Worm (Caenorhabditis elegans): ENCODE measurements around the gene npr-38.

Gene npr-38

DNA sequence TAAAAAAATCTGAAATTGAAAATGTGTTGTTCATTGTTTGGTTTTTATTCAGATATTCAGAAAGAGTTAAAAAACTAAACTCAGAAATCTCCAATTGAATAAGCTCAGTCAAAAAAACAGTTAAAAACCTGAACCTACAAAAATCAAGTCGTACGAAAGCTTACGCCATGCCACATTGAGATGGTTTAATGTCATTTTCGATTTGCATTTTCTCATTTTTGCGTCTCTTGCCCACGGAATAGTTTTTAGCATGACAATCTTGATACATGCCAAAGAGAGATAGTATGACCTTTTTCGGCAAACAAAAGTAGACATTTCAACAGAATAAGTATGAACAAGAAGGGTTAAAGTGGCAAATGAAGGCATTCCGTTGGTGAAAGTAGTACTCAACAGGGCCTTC, 30.5 kb upstream of the npr-38 start:
- TF ChIP-seq mep-1 (tag; optimal IDR thresholded peaks at IDR 0.05) = no peak
- TF ChIP-seq nhr-237 (tag; optimal IDR thresholded peaks at IDR 0.05) = no peak
- no peak for TF ChIP-seq unc-120 (tag; optimal IDR thresholded peaks at IDR 0.05; ENCODE audit: poor library complexity, severe bottlenecking)
- no peak for TF ChIP-seq lin-32 (GFP tag; optimal IDR thresholded peaks at IDR 0.05)
- no peak for TF ChIP-seq mls-2 (tag; optimal IDR thresholded peaks at IDR 0.05)
- no peak for TF ChIP-seq ztf-11 (tag; optimal IDR thresholded peaks at IDR 0.05)
- TF ChIP-seq nhr-12 (tag; optimal IDR thresholded peaks at IDR 0.05) = no peak
- no peak for TF ChIP-seq flh-1 (GFP tag; optimal IDR thresholded peaks at IDR 0.05)
- no peak for TF ChIP-seq nhr-2 (tag; optimal IDR thresholded peaks at IDR 0.05)
- no peak for TF ChIP-seq unc-39 (tag; optimal IDR thresholded peaks at IDR 0.05)
- no peak for TF ChIP-seq nhr-28 (tag; optimal IDR thresholded peaks at IDR 0.05)
- no peak for TF ChIP-seq ces-1 (GFP tag; optimal IDR thresholded peaks at IDR 0.05)
- no peak for TF ChIP-seq M03D4.4 (tag; optimal IDR thresholded peaks at IDR 0.05)
- TF ChIP-seq ceh-39 (tag; optimal IDR thresholded peaks at IDR 0.05) = no peak
- TF ChIP-seq bed-3 (GFP tag; optimal IDR thresholded peaks at IDR 0.05) = no peak
- TF ChIP-seq snpc-4 (tag; optimal IDR thresholded peaks at IDR 0.05) = no peak
- no peak for TF ChIP-seq hlh-1 (tag; optimal IDR thresholded peaks at IDR 0.05)

DNA sequence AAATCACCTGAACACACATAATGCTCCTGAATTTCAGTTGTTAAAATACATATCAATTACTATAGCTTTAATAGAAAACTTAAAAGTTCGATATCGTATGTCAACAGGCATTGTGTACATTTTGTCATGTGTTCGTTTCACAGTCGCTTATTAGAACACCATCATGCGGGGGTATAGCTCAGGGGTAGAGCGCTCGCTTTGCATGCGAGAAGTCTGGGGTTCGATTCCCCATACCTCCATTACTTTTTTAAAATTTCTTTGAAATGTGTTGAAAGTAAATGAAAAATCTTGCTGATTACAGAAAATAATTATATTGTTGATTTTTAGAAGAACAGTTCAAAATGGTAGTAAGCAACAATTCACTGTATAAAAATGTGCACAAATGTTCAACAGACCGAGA, 25.3 kb upstream of the npr-38 start:
- TF ChIP-seq M03D4.4 (tag; optimal IDR thresholded peaks at IDR 0.05) = peak; percentile 65
- no peak for TF ChIP-seq unc-39 (tag; optimal IDR thresholded peaks at IDR 0.05)
- no peak for TF ChIP-seq tbx-8 (GFP tag; optimal IDR thresholded peaks at IDR 0.05)
- TF ChIP-seq unc-62 (GFP tag; optimal IDR thresholded peaks at IDR 0.05) = no peak
- peak; percentile 70 for TF ChIP-seq ceh-83 (GFP tag; optimal IDR thresholded peaks at IDR 0.05)
- TF ChIP-seq ham-2 (GFP tag; optimal IDR thresholded peaks at IDR 0.05) = peak; percentile 14
- TF ChIP-seq sptf-1 (tag; optimal IDR thresholded peaks at IDR 0.05) = peak; percentile 63
- peak; percentile 48 for TF ChIP-seq sem-2 (GFP tag; optimal IDR thresholded peaks at IDR 0.05)
- peak; percentile 52 for TF ChIP-seq cnd-1 (tag; optimal IDR thresholded peaks at IDR 0.05)
- no peak for TF ChIP-seq ces-1 (GFP tag; optimal IDR thresholded peaks at IDR 0.05)
- TF ChIP-seq bed-3 (GFP tag; optimal IDR thresholded peaks at IDR 0.05) = peak; percentile 38
- TF ChIP-seq ceh-43 (GFP tag; optimal IDR thresholded peaks at IDR 0.05) = no peak
- TF ChIP-seq flh-1 (GFP tag; optimal IDR thresholded peaks at IDR 0.05) = peak; percentile 10
- TF ChIP-seq lin-32 (GFP tag; optimal IDR thresholded peaks at IDR 0.05) = no peak
- no peak for TF ChIP-seq nhr-12 (tag; optimal IDR thresholded peaks at IDR 0.05)
- peak; percentile 15 for TF ChIP-seq mls-2 (tag; optimal IDR thresholded peaks at IDR 0.05)
- no peak for TF ChIP-seq nhr-76 (tag; optimal IDR thresholded peaks at IDR 0.05)
- TF ChIP-seq mab-5 (tag; optimal IDR thresholded peaks at IDR 0.05) = no peak
- no peak for TF ChIP-seq nhr-237 (tag; optimal IDR thresholded peaks at IDR 0.05)
- TF ChIP-seq elt-1 (tag; optimal IDR thresholded peaks at IDR 0.05; ENCODE audit: borderline replicate concordance, insufficient read depth) = no peak
- TF ChIP-seq drap-1 (GFP tag; optimal IDR thresholded peaks at IDR 0.05) = peak; percentile 48

DNA sequence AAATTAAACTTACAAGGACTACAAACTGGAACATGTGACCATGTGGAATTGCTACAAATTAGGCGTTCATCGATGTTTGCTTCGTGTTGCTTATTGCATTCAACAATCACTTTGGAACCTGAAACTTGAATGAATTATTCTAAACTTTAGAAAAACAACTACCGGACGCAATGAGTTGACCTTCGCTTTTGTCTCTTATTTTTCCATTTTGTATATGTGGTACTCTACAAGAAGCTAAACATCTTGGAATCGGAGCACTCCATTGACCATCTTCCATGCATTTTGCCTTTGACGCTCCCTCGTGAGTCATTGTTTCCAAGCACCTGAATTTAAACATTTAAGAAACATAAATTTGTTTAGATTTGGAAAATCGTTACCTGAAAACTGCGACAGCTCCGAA, 22.5 kb upstream of the npr-38 start:
- no peak for TF ChIP-seq elt-1 (tag; optimal IDR thresholded peaks at IDR 0.05; ENCODE audit: borderline replicate concordance, insufficient read depth)
- TF ChIP-seq unc-39 (tag; optimal IDR thresholded peaks at IDR 0.05) = no peak
- TF ChIP-seq flh-1 (GFP tag; optimal IDR thresholded peaks at IDR 0.05) = no peak
- TF ChIP-seq mls-2 (tag; optimal IDR thresholded peaks at IDR 0.05) = no peak
- TF ChIP-seq lin-32 (GFP tag; optimal IDR thresholded peaks at IDR 0.05) = no peak
- no peak for TF ChIP-seq zip-8 (tag; optimal IDR thresholded peaks at IDR 0.05)
- TF ChIP-seq elt-3 (tag; optimal IDR thresholded peaks at IDR 0.05) = no peak
- no peak for TF ChIP-seq hlh-1 (tag; optimal IDR thresholded peaks at IDR 0.05)
- TF ChIP-seq ceh-39 (tag; optimal IDR thresholded peaks at IDR 0.05) = no peak
- no peak for TF ChIP-seq cnd-1 (tag; optimal IDR thresholded peaks at IDR 0.05)
- TF ChIP-seq unc-120 (tag; optimal IDR thresholded peaks at IDR 0.05; ENCODE audit: poor library complexity, severe bottlenecking) = no peak
- TF ChIP-seq drap-1 (GFP tag; optimal IDR thresholded peaks at IDR 0.05) = no peak
- TF ChIP-seq sptf-1 (tag; optimal IDR thresholded peaks at IDR 0.05) = no peak
- TF ChIP-seq tbx-8 (GFP tag; optimal IDR thresholded peaks at IDR 0.05) = no peak
- TF ChIP-seq mep-1 (tag; optimal IDR thresholded peaks at IDR 0.05) = no peak

DNA sequence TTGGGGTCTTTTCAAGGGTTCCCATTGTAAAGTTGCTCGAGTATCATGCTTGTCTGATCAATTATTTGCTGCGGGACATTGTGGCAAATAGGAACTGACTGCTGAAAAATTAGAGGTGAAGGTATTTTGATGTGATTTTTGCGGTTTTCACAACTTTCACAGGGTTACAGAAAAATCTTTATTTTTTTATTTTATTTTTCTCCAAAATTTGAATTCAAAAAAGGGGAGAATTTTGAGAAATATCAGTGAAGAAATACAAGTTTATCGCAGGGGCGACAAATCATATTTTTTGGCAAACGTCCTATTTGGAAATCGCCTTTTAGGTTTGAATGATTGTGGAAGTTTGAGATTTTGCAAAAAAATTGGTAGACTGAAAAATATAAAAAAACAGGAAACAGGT, 19.9 kb upstream of the npr-38 start, which contains the start of gene lev-9:
TSS of gene lev-9 (minus strand) at position 101 of the 400 bp plus-strand sequence.
- TF ChIP-seq elt-3 (tag; optimal IDR thresholded peaks at IDR 0.05) (no peak), hlh-1 (tag; optimal IDR thresholded peaks at IDR 0.05) (peak; percentile 56)

DNA sequence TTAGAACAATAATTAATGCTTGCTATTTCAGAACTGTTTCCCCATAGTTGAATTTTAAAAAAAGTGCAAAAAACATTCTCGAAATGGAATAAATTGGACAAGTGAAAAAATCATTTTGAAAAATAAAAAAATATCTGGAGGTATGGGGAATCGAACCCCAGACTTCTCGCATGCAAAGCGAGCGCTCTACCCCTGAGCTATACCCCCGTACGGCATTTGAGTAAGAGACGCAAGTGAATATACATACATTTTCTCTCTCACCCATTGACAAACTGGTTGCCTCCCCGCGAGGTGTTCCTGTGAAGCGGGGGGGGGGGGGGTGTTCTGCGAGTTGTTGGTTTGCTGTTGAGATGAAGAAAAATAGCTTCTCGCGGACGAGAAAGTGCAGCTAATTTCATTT, 19.3 kb upstream of the npr-38 start:
- peak; percentile 95 for TF ChIP-seq M03D4.4 (tag; optimal IDR thresholded peaks at IDR 0.05)
- TF ChIP-seq zip-8 (tag; optimal IDR thresholded peaks at IDR 0.05) = no peak
- peak; percentile 46 for TF ChIP-seq pha-4 (tag; optimal IDR thresholded peaks at IDR 0.05)
- peak; percentile 96 for TF ChIP-seq mls-2 (tag; optimal IDR thresholded peaks at IDR 0.05)
- TF ChIP-seq unc-39 (tag; optimal IDR thresholded peaks at IDR 0.05) = no peak
- peak; percentile 89 for TF ChIP-seq sem-2 (GFP tag; optimal IDR thresholded peaks at IDR 0.05)
- TF ChIP-seq nhr-2 (tag; optimal IDR thresholded peaks at IDR 0.05) = peak; percentile 19
- TF ChIP-seq lin-32 (GFP tag; optimal IDR thresholded peaks at IDR 0.05) = peak; percentile 87
- no peak for TF ChIP-seq nhr-28 (tag; optimal IDR thresholded peaks at IDR 0.05)
- TF ChIP-seq ztf-11 (tag; optimal IDR thresholded peaks at IDR 0.05) = no peak
- peak; percentile 88 for TF ChIP-seq ham-2 (GFP tag; optimal IDR thresholded peaks at IDR 0.05)
- peak; percentile 95 for TF ChIP-seq unc-120 (tag; optimal IDR thresholded peaks at IDR 0.05; ENCODE audit: poor library complexity, severe bottlenecking)
- TF ChIP-seq ceh-83 (GFP tag; optimal IDR thresholded peaks at IDR 0.05) = peak; percentile 95
- peak; percentile 94 for TF ChIP-seq drap-1 (GFP tag; optimal IDR thresholded peaks at IDR 0.05)
- no peak for TF ChIP-seq elt-3 (tag; optimal IDR thresholded peaks at IDR 0.05)
- TF ChIP-seq lin-13 (tag; optimal IDR thresholded peaks at IDR 0.05) = peak; percentile 29
- TF ChIP-seq bed-3 (GFP tag; optimal IDR thresholded peaks at IDR 0.05) = peak; percentile 89
- peak; percentile 32 for TF ChIP-seq nhr-237 (tag; optimal IDR thresholded peaks at IDR 0.05)
- peak; percentile 90 for TF ChIP-seq ceh-43 (GFP tag; optimal IDR thresholded peaks at IDR 0.05)
- TF ChIP-seq mab-5 (tag; optimal IDR thresholded peaks at IDR 0.05) = peak; percentile 51
- no peak for TF ChIP-seq nhr-76 (tag; optimal IDR thresholded peaks at IDR 0.05)
- TF ChIP-seq nhr-12 (tag; optimal IDR thresholded peaks at IDR 0.05) = no peak
- peak; percentile 0 for TF ChIP-seq ceh-39 (tag; optimal IDR thresholded peaks at IDR 0.05)
- peak; percentile 97 for TF ChIP-seq sptf-1 (tag; optimal IDR thresholded peaks at IDR 0.05)
- peak; percentile 41 for TF ChIP-seq unc-62 (GFP tag; optimal IDR thresholded peaks at IDR 0.05)
- peak; percentile 4 for TF ChIP-seq hlh-1 (tag; optimal IDR thresholded peaks at IDR 0.05)
- TF ChIP-seq flh-1 (GFP tag; optimal IDR thresholded peaks at IDR 0.05) = peak; percentile 79
- TF ChIP-seq cnd-1 (tag; optimal IDR thresholded peaks at IDR 0.05) = peak; percentile 94
- peak; percentile 20 for TF ChIP-seq ces-1 (GFP tag; optimal IDR thresholded peaks at IDR 0.05)
- no peak for TF ChIP-seq blmp-1 (tag; optimal IDR thresholded peaks at IDR 0.05)
- peak; percentile 57 for TF ChIP-seq lsy-2 (tag; optimal IDR thresholded peaks at IDR 0.05)
